Fruit fly (Drosophila melanogaster) whole organism, adult: Measurements from ENCODE around the gene CG5966.

ENCODE experiments used
- CG14711 ChIP-seq: fragments of 200-800 bp; sonication (Bioruptor generic); optimal IDR thresholded peaks from 2 replicates; lab custom pipeline; 2018; ENCODE audit warnings: missing biosample characterization, mild to moderate bottlenecking, missing genetic modification characterization, moderate library complexity
- CG33017 ChIP-seq: fragments of 200-800 bp; sonication (Bioruptor generic); optimal IDR thresholded peaks from 2 replicates; lab custom pipeline; 2018; ENCODE audit warnings: missing biosample characterization, mild to moderate bottlenecking, missing genetic modification characterization, moderate library complexity
- CG7101 ChIP-seq: fragments of 200-800 bp; sonication (Bioruptor generic); optimal IDR thresholded peaks from 2 replicates; lab custom pipeline; 2018; ENCODE audit warnings: missing biosample characterization, mild to moderate bottlenecking, missing genetic modification characterization, moderate library complexity
- Clk ChIP-seq: fragments of 200-800 bp; sonication (Bioruptor generic); optimal IDR thresholded peaks from 2 replicates; lab custom pipeline; 2017; ENCODE audit warnings: missing biosample characterization, missing genetic modification characterization
- bab1 ChIP-seq: fragments of 200-800 bp; sonication (Bioruptor generic); optimal IDR thresholded peaks from 3 replicates; lab custom pipeline; 2019; ENCODE audit warnings: missing biosample characterization, mild to moderate bottlenecking, missing genetic modification characterization, moderate library complexity
- tj ChIP-seq: fragments of 200-800 bp; sonication (Bioruptor generic); optimal IDR thresholded peaks from 3 replicates; lab custom pipeline; 2017; ENCODE audit warnings: missing biosample characterization, mild to moderate bottlenecking, missing genetic modification characterization, moderate library complexity

DNA sequence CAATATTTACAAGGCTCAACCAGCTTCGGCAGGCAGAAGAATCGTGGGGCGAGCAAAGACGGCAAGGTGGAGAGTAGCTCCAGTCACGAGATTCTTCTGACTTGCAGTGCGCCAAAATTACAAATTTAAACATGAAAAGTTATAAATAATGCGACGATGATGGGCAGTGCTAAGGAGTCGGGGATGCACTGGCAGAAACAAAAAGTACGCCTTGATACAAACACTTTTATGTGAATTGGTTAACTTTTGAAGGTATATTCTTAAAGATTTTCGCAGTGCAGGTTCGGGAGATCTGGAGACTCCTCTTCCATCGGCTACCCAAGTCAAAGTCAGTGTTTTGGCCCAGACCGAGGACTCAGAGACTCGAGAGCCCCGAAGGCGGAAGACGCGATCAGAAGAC, 32.8 kb downstream of the CG5966 start:
- no peak for TF ChIP-seq CG33017
- no peak for TF ChIP-seq bab1 (GFP tag; lab: Kevin White, UChicago)
- TF ChIP-seq CG7101, result no peak
- TF ChIP-seq CG14711, result no peak
- TF ChIP-seq Clk (GFP tag; lab: Kevin White, UChicago), result no peak
- TF ChIP-seq tj (GFP tag; lab: Kevin White, UChicago), result no peak
